Worm (Caenorhabditis elegans): ENCODE measurements around the gene hmt-1.

The hmt-1 gene

DNA sequence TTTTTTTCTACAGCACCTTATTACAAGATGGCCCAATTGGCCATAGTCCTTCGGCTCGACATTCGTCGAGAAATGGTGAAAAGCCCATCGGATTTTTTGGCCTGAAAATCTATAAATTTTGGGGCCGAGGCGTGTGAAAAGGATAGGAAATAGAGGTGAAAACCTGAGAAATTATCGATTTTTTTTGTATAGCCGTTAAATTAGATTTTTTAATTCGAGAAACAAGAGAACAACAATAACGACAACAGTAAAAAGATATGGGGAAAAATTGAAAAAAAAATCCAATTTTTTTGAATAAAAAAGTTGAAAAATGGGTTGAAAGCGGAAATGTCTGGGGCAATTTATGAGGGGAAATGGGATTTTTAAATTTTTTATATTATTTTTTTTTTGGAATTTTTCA is at the start of gene hmt-1:
hmt-1 (minus strand) TSS at position 101 of the 400 bp plus-strand sequence.
- TF ChIP-seq swsn-7 (tag; optimal IDR thresholded peaks at IDR 0.05) (no peak), Y116A8C.19 (tag; optimal IDR thresholded peaks at IDR 0.05; ENCODE audit: borderline replicate concordance) (no peak), nhr-237 (tag; optimal IDR thresholded peaks at IDR 0.05) (no peak), skn-1 (tag; optimal IDR thresholded peaks at IDR 0.05) (no peak), ces-1 (GFP tag; optimal IDR thresholded peaks at IDR 0.05) (no peak), ets-5 (GFP tag; IDR thresholded peaks at IDR 0.05) (no peak), hlh-17 (GFP tag; optimal IDR thresholded peaks at IDR 0.05; ENCODE audit: borderline replicate concordance) (no peak), blmp-1 (tag; optimal IDR thresholded peaks at IDR 0.05) (no peak), snpc-4 (tag; optimal IDR thresholded peaks at IDR 0.05) (no peak), sox-4 (tag; optimal IDR thresholded peaks at IDR 0.05) (no peak), mdl-1 (tag; optimal IDR thresholded peaks at IDR 0.05) (no peak), nhr-11 (tag; optimal IDR thresholded peaks at IDR 0.05) (no peak), C34B4.2 (tag; optimal IDR thresholded peaks at IDR 0.05) (no peak), ama-1 (optimal IDR thresholded peaks at IDR 0.05) (no peak)

DNA sequence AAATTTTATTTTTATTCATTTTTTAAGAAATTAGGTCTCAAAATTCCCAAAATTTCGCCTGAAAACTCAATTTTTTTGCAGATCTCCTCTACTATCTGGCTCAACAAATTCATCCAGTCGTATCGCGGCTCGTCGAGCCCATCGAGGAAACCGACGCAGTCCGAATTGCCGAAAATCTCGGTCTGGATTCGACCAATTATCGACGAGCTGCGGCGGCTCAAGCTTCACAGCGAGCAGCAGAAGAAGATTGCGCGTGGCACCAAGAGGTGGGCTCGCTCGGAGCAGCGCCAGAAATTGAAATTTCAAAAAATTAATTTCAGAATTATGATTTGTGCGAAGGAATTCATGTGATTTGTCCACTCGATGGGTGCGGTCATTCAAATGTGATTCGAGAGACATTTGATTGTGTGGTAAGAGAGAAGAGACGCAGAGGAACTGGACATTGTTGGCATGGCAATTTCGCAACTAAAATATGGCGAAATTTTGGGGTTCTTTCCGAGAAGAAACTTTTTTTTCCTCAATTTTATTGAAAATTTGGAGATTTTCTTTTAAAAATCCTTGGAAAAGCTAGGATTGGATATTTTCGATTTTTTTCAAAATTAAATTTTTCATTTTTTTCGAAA is 49.6 kb upstream of the hmt-1 start:
- peak in 1 of 3 experiments; percentile 12 for TF ChIP-seq dpl-1 (GFP tag; optimal IDR thresholded peaks at IDR 0.05)
- TF ChIP-seq lsy-2 (tag; optimal IDR thresholded peaks at IDR 0.05): no peak
- TF ChIP-seq unc-86 (tag; optimal IDR thresholded peaks at IDR 0.05): no peak
- TF ChIP-seq fkh-10 (GFP tag; optimal IDR thresholded peaks at IDR 0.05): no peak
- TF ChIP-seq isw-1 (GFP tag; IDR thresholded peaks at IDR 0.05): no peak
- TF ChIP-seq unc-30 (tag; optimal IDR thresholded peaks at IDR 0.05): no peak
- TF ChIP-seq pqm-1 (tag; optimal IDR thresholded peaks at IDR 0.05): no peak
- peak; percentile 60 for TF ChIP-seq skn-1 (tag; optimal IDR thresholded peaks at IDR 0.05)
- TF ChIP-seq ets-5 (GFP tag; IDR thresholded peaks at IDR 0.05): no peak
- TF ChIP-seq C16A3.4 (tag; optimal IDR thresholded peaks at IDR 0.05): no peak
- TF ChIP-seq efl-1 (optimal IDR thresholded peaks at IDR 0.05): peak in 1 of 2 experiments; percentile 4
- peak in 1 of 2 experiments; percentile 12 for TF ChIP-seq efl-1 (GFP tag; optimal IDR thresholded peaks at IDR 0.05 in 1 of 2)
- TF ChIP-seq hpl-2 (GFP tag; optimal IDR thresholded peaks at IDR 0.05): no peak
- TF ChIP-seq mep-1 (tag; optimal IDR thresholded peaks at IDR 0.05): no peak
- no peak for TF ChIP-seq lin-14 (GFP tag; optimal IDR thresholded peaks at IDR 0.05)
- no peak for TF ChIP-seq ceh-82 (tag; optimal IDR thresholded peaks at IDR 0.05)
- no peak for TF ChIP-seq aha-1 (tag; optimal IDR thresholded peaks at IDR 0.05)
- no peak for TF ChIP-seq sup-37 (GFP tag; optimal IDR thresholded peaks at IDR 0.05)
- no peak for TF ChIP-seq egl-27 (tag; optimal IDR thresholded peaks at IDR 0.05)
- no peak for TF ChIP-seq snu-23 (GFP tag; optimal IDR thresholded peaks at IDR 0.05)
- no peak for TF ChIP-seq nhr-237 (tag; optimal IDR thresholded peaks at IDR 0.05)
- no peak for TF ChIP-seq tbx-2 (tag; optimal IDR thresholded peaks at IDR 0.05)
- TF ChIP-seq mab-9 (GFP tag; IDR thresholded peaks at IDR 0.05): no peak
- TF ChIP-seq Y116A8C.19 (tag; optimal IDR thresholded peaks at IDR 0.05; ENCODE audit: borderline replicate concordance): no peak
- TF ChIP-seq nhr-12 (tag; optimal IDR thresholded peaks at IDR 0.05): no peak
- TF ChIP-seq lin-13 (GFP tag; optimal IDR thresholded peaks at IDR 0.05): no peak
- TF ChIP-seq nhr-28 (tag; optimal IDR thresholded peaks at IDR 0.05): no peak

DNA sequence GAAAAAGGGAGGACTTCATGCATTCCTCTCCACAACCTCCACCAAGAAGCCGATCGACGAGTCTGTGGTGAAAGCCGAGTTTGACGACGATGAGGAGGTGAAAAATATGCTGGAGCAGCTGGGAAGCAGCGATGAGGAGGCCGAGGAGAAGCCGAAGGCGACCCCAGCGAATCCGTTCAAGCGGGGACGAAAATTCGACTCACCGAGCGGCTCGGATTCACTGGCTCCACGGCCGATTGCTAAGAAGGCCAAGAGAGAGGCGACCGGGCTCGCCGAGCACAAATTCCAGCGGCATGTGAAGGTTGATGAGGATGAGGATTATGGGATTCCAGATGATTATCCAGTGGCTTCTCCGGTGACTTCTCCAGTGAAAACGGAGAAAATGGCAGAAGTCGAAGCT is 43.1 kb upstream of the hmt-1 start:
- no peak for TF ChIP-seq jun-1 (tag; optimal IDR thresholded peaks at IDR 0.05)
- no peak for TF ChIP-seq zag-1 (tag; optimal IDR thresholded peaks at IDR 0.05)
- no peak for TF ChIP-seq tbx-2 (tag; optimal IDR thresholded peaks at IDR 0.05)
- no peak for TF ChIP-seq nhr-85 (tag)
- no peak for TF ChIP-seq C04F5.9 (tag; optimal IDR thresholded peaks at IDR 0.05)
- TF ChIP-seq efl-1 (optimal IDR thresholded peaks at IDR 0.05): no peak
- TF ChIP-seq efl-1 (GFP tag; optimal IDR thresholded peaks at IDR 0.05 in 1 of 2): no peak
- no peak for TF ChIP-seq zip-4 (GFP tag; optimal IDR thresholded peaks at IDR 0.05)
- TF ChIP-seq unc-98 (GFP tag; IDR thresholded peaks at IDR 0.05): no peak
- no peak for TF ChIP-seq elt-2 (tag; optimal IDR thresholded peaks at IDR 0.05)
- no peak for TF ChIP-seq pqm-1 (tag; optimal IDR thresholded peaks at IDR 0.05)

Measured in whole organism, L1 larva.